Worm (Caenorhabditis elegans): Measurements from ENCODE around the gene F14D7.1.

DNA sequence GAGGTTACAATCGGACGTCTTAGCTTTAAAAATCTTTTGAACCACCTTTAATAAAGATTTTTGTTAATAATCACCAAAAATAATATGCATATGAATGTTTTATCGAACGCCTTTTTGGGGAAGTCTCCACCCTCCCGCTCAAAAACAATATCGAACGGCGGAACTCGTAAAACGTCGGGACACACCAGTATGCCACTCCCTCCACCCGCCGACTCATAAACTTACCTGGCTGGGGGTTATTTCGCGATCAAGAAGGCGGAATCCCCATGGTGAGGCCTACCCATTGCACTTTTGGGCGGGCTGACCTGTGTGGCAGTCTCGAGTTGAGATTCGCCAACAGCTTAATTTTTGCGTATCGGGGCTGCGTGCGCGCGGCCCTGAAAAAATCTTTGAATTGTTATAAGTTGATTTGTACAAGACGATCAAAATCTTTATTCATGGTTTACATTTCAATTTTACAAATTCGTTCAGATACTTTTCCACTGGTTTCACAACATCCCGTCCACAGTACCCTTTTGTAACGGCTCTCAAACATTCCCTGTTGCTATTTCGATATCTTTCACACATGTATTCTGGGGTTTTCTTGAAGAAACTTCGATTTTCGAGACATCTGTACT is 21.8 kb downstream of the F14D7.1 start:
- TF ChIP-seq zag-1 (tag; optimal IDR thresholded peaks at IDR 0.05) (no peak), lin-15B (tag; optimal IDR thresholded peaks at IDR 0.05) (no peak), ZK337.2 (GFP tag; IDR thresholded peaks at IDR 0.05) (no peak), unc-39 (tag; optimal IDR thresholded peaks at IDR 0.05) (no peak), unc-62 (GFP tag; optimal IDR thresholded peaks at IDR 0.05 in 1 of 2) (no peak), unc-62 (tag; optimal IDR thresholded peaks at IDR 0.05) (no peak), snpc-4 (tag; optimal IDR thresholded peaks at IDR 0.05) (no peak), ztf-11 (tag; optimal IDR thresholded peaks at IDR 0.05) (no peak), ceh-82 (tag; optimal IDR thresholded peaks at IDR 0.05) (no peak), dve-1 (tag; optimal IDR thresholded peaks at IDR 0.05; ENCODE audit: insufficient read depth) (no peak), nhr-237 (tag; optimal IDR thresholded peaks at IDR 0.05) (no peak), ceh-20 (GFP tag; IDR thresholded peaks at IDR 0.05) (no peak)

All from whole organism, L4 larva.